2 fruit fly cellular contexts compared by ENCODE assay signal in genomic region chr3L:11364835-11365431, dm6.
TF ChIP-seq lines count a peak whose summit lies in the region.

Gene CG6163 (minus strand): TSS chr3L:11364885.

TF ChIP-seq in whole organism, prepupa, 60 proteins besides CTCF, POLR2A, EP300 and RAD21 (continued from another document):
- peak in 1 of 2 experiments; percentile 37 for TF ChIP-seq salr (GFP tag; optimal IDR thresholded peaks at IDR 0.05; lab: Kevin White, UChicago)

TF ChIP-seq in whole organism, wandering third instar larva, 38 proteins besides CTCF, POLR2A, EP300 and RAD21 (continued from another document):
- TF ChIP-seq CG9705 (GFP tag; optimal IDR thresholded peaks at IDR 0.05; lab: Kevin White, UChicago) (no peak), Mio (GFP tag; optimal IDR thresholded peaks at IDR 0.05; lab: Kevin White, UChicago) (no peak), Sp1 (GFP tag; optimal IDR thresholded peaks at IDR 0.05; lab: Kevin White, UChicago) (peak; percentile 24), fru (GFP tag; optimal IDR thresholded peaks at IDR 0.05; lab: Kevin White, UChicago) (peak; percentile 42), Hr83 (GFP tag; optimal IDR thresholded peaks at IDR 0.05; lab: Kevin White, UChicago; ENCODE audit: poor library complexity, severe bottlenecking) (peak; percentile 20), jim (GFP tag; optimal IDR thresholded peaks at IDR 0.05; lab: Kevin White, UChicago) (peak; percentile 70), HLH106 (tag; optimal IDR thresholded peaks at IDR 0.05; lab: Kevin White, UChicago) (no peak), Abd-B (GFP tag; optimal IDR thresholded peaks at IDR 0.05; lab: Kevin White, UChicago) (no peak), Myc (optimal IDR thresholded peaks at IDR 0.05; lab: Kevin White, UChicago) (no peak), CrebA (GFP tag; optimal IDR thresholded peaks at IDR 0.05; lab: Kevin White, UChicago; ENCODE audit: borderline replicate concordance) (peak; percentile 68)
